Worm (Caenorhabditis elegans): Measurements from ENCODE around the gene ptrg-1.

ce11 chrIV:10144487-10144886, 49.8 kb downstream of the ptrg-1 start:
- TF ChIP-seq him-1 (tag; optimal IDR thresholded peaks at IDR 0.05) (no peak), W03F9.2 (tag; optimal IDR thresholded peaks at IDR 0.05) (no peak), dao-5 (tag; optimal IDR thresholded peaks at IDR 0.05) (no peak)
